Fruit fly (Drosophila melanogaster): ENCODE measurements around the gene Cpr72Ec.

Gene Cpr72Ec

dm6 chr3L:16328207-16328891 is 38.8 kb downstream of the Cpr72Ec start, which contains the start of gene CG13058 (continued):
- TF ChIP-seq CG2120 (GFP tag; optimal IDR thresholded peaks at IDR 0.05), result peak; percentile 77
- TF ChIP-seq corto (GFP tag; optimal IDR thresholded peaks at IDR 0.05), result no peak
- TF ChIP-seq HLHmδ (GFP tag; optimal IDR thresholded peaks at IDR 0.05), result no peak
- TF ChIP-seq CG11696 (GFP tag; IDR thresholded peaks at IDR 0.05), result no peak
- peak; percentile 37 for TF ChIP-seq bcd (GFP tag; optimal IDR thresholded peaks at IDR 0.05)
- no peak for TF ChIP-seq sna (GFP tag; IDR thresholded peaks at IDR 0.05; ENCODE audit: partially characterized antibody)
- TF ChIP-seq CG6272 (GFP tag; IDR thresholded peaks at IDR 0.05), result no peak
- TF ChIP-seq Atf-2 (GFP tag; optimal IDR thresholded peaks at IDR 0.05), result peak; percentile 4
- TF ChIP-seq CG42726 (GFP tag; IDR thresholded peaks at IDR 0.05; ENCODE audit: partially characterized antibody), result no peak
- TF ChIP-seq CG6765 (GFP tag; optimal IDR thresholded peaks at IDR 0.05), result no peak
- TF ChIP-seq CG2116 (GFP tag; optimal IDR thresholded peaks at IDR 0.05), result no peak
- TF ChIP-seq CG30403 (GFP tag; optimal IDR thresholded peaks at IDR 0.05), result peak; percentile 61
- peak; percentile 51 for TF ChIP-seq CG15514 (GFP tag; optimal IDR thresholded peaks at IDR 0.05)
- 0 out of 2 replicates have a peak, but pooled peaks have one; percentile 23 for TF ChIP-seq al (GFP tag; IDR thresholded peaks at IDR 0.05)
- no peak for TF ChIP-seq nerfin-2 (GFP tag; IDR thresholded peaks at IDR 0.05; ENCODE audit: partially characterized antibody)
- TF ChIP-seq CG1647 (GFP tag; optimal IDR thresholded peaks at IDR 0.05), result peak; percentile 44
- peak; percentile 18 for TF ChIP-seq CG3838 (GFP tag; optimal IDR thresholded peaks at IDR 0.05)
- no peak for TF ChIP-seq Bgb (GFP tag; IDR thresholded peaks at IDR 0.05; ENCODE audit: partially characterized antibody)
- peak; percentile 61 for TF ChIP-seq Hmr (GFP tag; optimal IDR thresholded peaks at IDR 0.05)
- TF ChIP-seq Hr3 (GFP tag; optimal IDR thresholded peaks at IDR 0.05), result peak; percentile 48
- peak; percentile 45 for TF ChIP-seq CG12942 (GFP tag; optimal IDR thresholded peaks at IDR 0.05)
- TF ChIP-seq Max (GFP tag; optimal IDR thresholded peaks at IDR 0.05), result peak; percentile 18
- TF ChIP-seq hb (GFP tag; IDR thresholded peaks at IDR 0.05; ENCODE audit: partially characterized antibody), result no peak
- no peak for TF ChIP-seq repo (GFP tag; optimal IDR thresholded peaks at IDR 0.05)
- TF ChIP-seq mirr (GFP tag; optimal IDR thresholded peaks at IDR 0.05), result no peak
- no peak for TF ChIP-seq Dll (GFP tag; IDR thresholded peaks at IDR 0.05; ENCODE audit: partially characterized antibody)
- TF ChIP-seq CG1233 (GFP tag; optimal IDR thresholded peaks at IDR 0.05), result no peak
- TF ChIP-seq pzg (GFP tag; optimal IDR thresholded peaks at IDR 0.05), result no peak
- no peak for TF ChIP-seq bab2 (GFP tag; optimal IDR thresholded peaks at IDR 0.05)
- TF ChIP-seq GATAe (GFP tag; conservative IDR thresholded peaks at IDR 0.05), result no peak
- no peak for TF ChIP-seq gt (GFP tag; IDR thresholded peaks at IDR 0.05)
- no peak for TF ChIP-seq mld (GFP tag; IDR thresholded peaks at IDR 0.05; ENCODE audit: partially characterized antibody)
- TF ChIP-seq jing (GFP tag; optimal IDR thresholded peaks at IDR 0.05), result peak; percentile 42
- TF ChIP-seq insv (GFP tag; optimal IDR thresholded peaks at IDR 0.05), result no peak
- TF ChIP-seq tgo (GFP tag; IDR thresholded peaks at IDR 0.05), result peak; percentile 52; the same call in 2 of the 3 replicates
- peak; percentile 56 for TF ChIP-seq nau (GFP tag; optimal IDR thresholded peaks at IDR 0.05)
- peak; percentile 3 for TF ChIP-seq CG34376 (GFP tag; optimal IDR thresholded peaks at IDR 0.05)
- peak; percentile 53 for TF ChIP-seq CG17359 (tag; optimal IDR thresholded peaks at IDR 0.05)
- no peak for TF ChIP-seq NK7.1 (GFP tag; optimal IDR thresholded peaks at IDR 0.05)
- no peak for TF ChIP-seq CG7745 (tag; optimal IDR thresholded peaks at IDR 0.05)
- TF ChIP-seq Side (GFP tag; optimal IDR thresholded peaks at IDR 0.05), result no peak
- no peak for TF ChIP-seq gfzf (GFP tag; optimal IDR thresholded peaks at IDR 0.05)
- peak; percentile 27 for TF ChIP-seq CG18764 (GFP tag; optimal IDR thresholded peaks at IDR 0.05)
- no peak for TF ChIP-seq CG3995 (GFP tag; optimal IDR thresholded peaks at IDR 0.05)
- peak; percentile 30; the same call in 1 of the 2 replicates for TF ChIP-seq onecut (GFP tag; IDR thresholded peaks at IDR 0.05)
- TF ChIP-seq fd64A (GFP tag; optimal IDR thresholded peaks at IDR 0.05), result no peak
- peak; percentile 42 for TF ChIP-seq Bteb2 (GFP tag; optimal IDR thresholded peaks at IDR 0.05)
- peak; percentile 36 for TF ChIP-seq CG13775 (GFP tag; optimal IDR thresholded peaks at IDR 0.05)
- TF ChIP-seq CG9876 (GFP tag; optimal IDR thresholded peaks at IDR 0.05), result no peak
